Worm (Caenorhabditis elegans) whole organism, L3 larva: ENCODE results near the gene dis-3.

Experiments used
- R02D3.7 ChIP-seq: fragments of 150-350 bp; optimal IDR thresholded peaks from 2 replicates; lab custom pipeline; 2014; ENCODE audit warnings: missing biosample characterization, missing genetic modification characterization
- ama-1 ChIP-seq: fragments of 150-350 bp; optimal IDR thresholded peaks from 2 replicates; lab custom pipeline; 2018
- daf-12 ChIP-seq: fragments of 150-350 bp; optimal IDR thresholded peaks from 2 replicates; lab custom pipeline; 2014; ENCODE audit warnings: missing biosample characterization, missing genetic modification reagents, missing genetic modification characterization
- egl-27 ChIP-seq: sonication (generic microtip); optimal IDR thresholded peaks from 4 replicates; lab custom pipeline; 2017; ENCODE audit warnings: missing biosample characterization, missing genetic modification reagents, missing genetic modification characterization
- elt-1 ChIP-seq: fragments of 150-350 bp; optimal IDR thresholded peaks from 2 replicates; lab custom pipeline; 2014; ENCODE audit warnings: missing biosample characterization, missing genetic modification characterization
- elt-3 ChIP-seq, 3 experiments: fragments of 150-350 bp in 1 of 3; sonication (generic microtip) in 2 of 3; optimal IDR thresholded peaks; 2 replicates in 2 of 3; 4 replicates in 1 of 3; lab custom pipeline; 2014 to 2017; ENCODE audit warnings: missing biosample characterization in 3 of 3, missing genetic modification characterization in 3 of 3
- lin-39 ChIP-seq: fragments of 150-350 bp; optimal IDR thresholded peaks from 2 replicates; lab custom pipeline; 2018; ENCODE audit warnings: missing biosample characterization, missing genetic modification reagents, missing genetic modification characterization
- mdl-1 ChIP-seq: fragments of 150-350 bp; optimal IDR thresholded peaks from 2 replicates; lab custom pipeline; 2014; ENCODE audit warnings: missing biosample characterization, missing genetic modification characterization
- nfya-1 ChIP-seq: sonication (generic microtip); optimal IDR thresholded peaks from 2 replicates; lab custom pipeline; 2017; ENCODE audit warnings: missing genetic modification characterization, mild to moderate bottlenecking, missing compliant biosample characterization, antibody characterized with exemption, moderate library complexity; ENCODE audit not compliant: insufficient read depth
- nhr-12 ChIP-seq: fragments of 150-350 bp; optimal IDR thresholded peaks from 2 replicates; lab custom pipeline; 2014; ENCODE audit warnings: missing biosample characterization, missing genetic modification characterization
- sea-2 ChIP-seq: fragments of 150-350 bp; sonication (generic microtip); optimal IDR thresholded peaks from 4 replicates; lab custom pipeline; 2014; ENCODE audit warnings: missing biosample characterization, missing genetic modification reagents, missing genetic modification characterization
- tbx-2 ChIP-seq: sonication (generic microtip); optimal IDR thresholded peaks from 2 replicates; lab custom pipeline; 2016; ENCODE audit warnings: mild to moderate bottlenecking, missing genetic modification characterization, missing compliant biosample characterization

DNA sequence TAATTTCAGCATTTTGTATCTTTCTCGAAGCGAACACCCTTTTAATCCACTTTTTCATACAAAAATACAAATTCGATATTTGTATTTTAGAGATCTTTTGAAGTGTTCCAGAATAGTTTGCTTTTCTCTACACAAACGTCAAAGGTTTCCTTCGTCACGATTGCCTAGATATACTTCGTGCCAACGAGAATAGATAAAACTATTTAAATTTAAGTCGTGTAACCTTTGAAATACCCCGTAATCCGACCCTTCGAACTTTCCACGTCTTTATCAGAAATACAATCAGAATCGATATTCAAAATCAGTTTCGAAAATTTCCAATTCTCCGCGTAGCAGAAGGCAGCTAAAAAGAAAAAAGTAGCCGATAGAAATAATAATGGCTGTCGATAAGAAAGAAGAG is 6.6 kb upstream of the dis-3 start, which contains the start of gene ttbk-5:
- TF ChIP-seq egl-27 (no peak), lin-39 (tag; lab: Kevin White, UChicago) (no peak), nhr-12 (tag; lab: Kevin White, UChicago) (no peak), elt-1 (tag; lab: Kevin White, UChicago) (no peak), R02D3.7 (tag; lab: Kevin White, UChicago) (no peak), ama-1 (lab: Kevin White, UChicago) (no peak), mdl-1 (tag; lab: Kevin White, UChicago) (no peak), elt-3 (tag; optimal IDR thresholded peaks at IDR 0.05; lab: Kevin White, UChicago) (no peak), nfya-1 (tag; lab: Kevin White, UChicago) (no peak), daf-12 (no peak), tbx-2 (no peak), sea-2 (GFP tag; lab: Kevin White, UChicago) (no peak)
